Fruit fly (Drosophila melanogaster): ENCODE results near the gene Osi3.
A peak's percentile ranks its signal among the peaks of the same experiment; 100 is the strongest.

Gene Osi3

DNA sequence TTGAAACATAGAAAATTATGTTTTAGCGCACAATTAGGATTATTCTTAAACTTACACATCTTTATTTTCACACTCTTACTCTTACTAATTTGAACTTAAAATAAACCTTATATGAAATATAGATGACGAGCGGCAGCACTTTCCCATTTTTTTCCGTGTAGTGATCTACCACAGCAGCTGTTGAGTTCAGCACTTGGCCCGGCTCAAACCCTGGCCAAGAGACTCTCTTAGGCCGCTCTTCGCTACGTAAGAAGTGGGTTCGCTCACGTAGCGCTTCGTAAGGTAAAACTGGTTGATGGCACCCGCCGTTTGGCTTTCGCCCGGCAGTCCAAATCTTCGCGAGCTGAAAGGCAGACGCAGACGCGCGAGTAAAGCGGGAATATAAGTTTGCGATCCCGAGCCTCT lies 17.1 kb upstream of the Osi3 start, which contains the start of gene Osi24 (continued):
- TF ChIP-seq CG6854 (GFP tag; optimal IDR thresholded peaks at IDR 0.05) (no peak), svp (GFP tag) (peak; percentile 79), Lpt (GFP tag; optimal IDR thresholded peaks at IDR 0.05) (peak; percentile 80), Smox (GFP tag; optimal IDR thresholded peaks at IDR 0.05) (peak; percentile 64), CG11902 (GFP tag; optimal IDR thresholded peaks at IDR 0.05) (peak; percentile 38), CG7368 (GFP tag; optimal IDR thresholded peaks at IDR 0.05) (peak; percentile 77), CG6792 (GFP tag; optimal IDR thresholded peaks at IDR 0.05) (peak; percentile 72), Eip75B (GFP tag; optimal IDR thresholded peaks at IDR 0.05) (peak; percentile 80), acj6 (GFP tag; optimal IDR thresholded peaks at IDR 0.05) (peak; percentile 78), dsx (GFP tag; optimal IDR thresholded peaks at IDR 0.05; ENCODE audit: poor library complexity, severe bottlenecking) (peak; percentile 40), Eip93F (GFP tag; optimal IDR thresholded peaks at IDR 0.05) (no peak), topi (GFP tag; optimal IDR thresholded peaks at IDR 0.05) (peak; percentile 68), CG8632 (GFP tag; optimal IDR thresholded peaks at IDR 0.05) (peak; percentile 73), achi (GFP tag; optimal IDR thresholded peaks at IDR 0.05) (peak; percentile 78), salr (GFP tag; optimal IDR thresholded peaks at IDR 0.05) (peak; percentile 15 to 77), CG6808 (GFP tag; optimal IDR thresholded peaks at IDR 0.05) (peak; percentile 26), fd85E (GFP tag; optimal IDR thresholded peaks at IDR 0.05) (peak; percentile 4), Sox15 (GFP tag; optimal IDR thresholded peaks at IDR 0.05) (peak; percentile 38), Hr39 (GFP tag; optimal IDR thresholded peaks at IDR 0.05) (peak; percentile 74), spab (GFP tag; optimal IDR thresholded peaks at IDR 0.05) (peak; percentile 58), CG8119 (GFP tag; IDR thresholded peaks at IDR 0.05) (peak; percentile 92)

dm6 chr3R:6199717-6200116 lies 15.9 kb upstream of the Osi3 start:
- TF ChIP-seq dsx (GFP tag; optimal IDR thresholded peaks at IDR 0.05; ENCODE audit: poor library complexity, severe bottlenecking) (no peak), pdm3 (GFP tag; optimal IDR thresholded peaks at IDR 0.05) (peak; percentile 12), Sox102F (GFP tag; optimal IDR thresholded peaks at IDR 0.05) (no peak), CG10631 (GFP tag; optimal IDR thresholded peaks at IDR 0.05) (no peak), dac (GFP tag; optimal IDR thresholded peaks at IDR 0.05) (no peak), net (GFP tag; optimal IDR thresholded peaks at IDR 0.05) (no peak), topi (GFP tag; optimal IDR thresholded peaks at IDR 0.05) (no peak), CG6808 (GFP tag; optimal IDR thresholded peaks at IDR 0.05) (no peak), CG7368 (GFP tag; optimal IDR thresholded peaks at IDR 0.05) (no peak), cyc (GFP tag; optimal IDR thresholded peaks at IDR 0.05) (no peak), CG8319 (GFP tag; optimal IDR thresholded peaks at IDR 0.05) (no peak), ss (GFP tag; optimal IDR thresholded peaks at IDR 0.05) (no peak), Hr4 (GFP tag; optimal IDR thresholded peaks at IDR 0.05) (peak; percentile 62), Eip93F (GFP tag; optimal IDR thresholded peaks at IDR 0.05) (no peak), fkh (GFP tag; optimal IDR thresholded peaks at IDR 0.05) (no peak), acj6 (GFP tag; optimal IDR thresholded peaks at IDR 0.05) (no peak), Eip78C (GFP tag) (peak; percentile 60), esn (GFP tag; optimal IDR thresholded peaks at IDR 0.05) (no peak), CG6854 (GFP tag; optimal IDR thresholded peaks at IDR 0.05) (no peak), lz (GFP tag; optimal IDR thresholded peaks at IDR 0.05) (no peak), svp (GFP tag) (no peak), CG32006 (GFP tag; optimal IDR thresholded peaks at IDR 0.05) (peak; percentile 67), CG15336 (GFP tag; IDR thresholded peaks at IDR 0.05) (peak; percentile 39; the same call in 1 of the 2 replicates), CG1621 (tag; optimal IDR thresholded peaks at IDR 0.05) (no peak), achi (GFP tag; optimal IDR thresholded peaks at IDR 0.05) (no peak), Eip75B (GFP tag; optimal IDR thresholded peaks at IDR 0.05) (no peak), CG4318 (GFP tag; optimal IDR thresholded peaks at IDR 0.05) (peak; percentile 19)

DNA sequence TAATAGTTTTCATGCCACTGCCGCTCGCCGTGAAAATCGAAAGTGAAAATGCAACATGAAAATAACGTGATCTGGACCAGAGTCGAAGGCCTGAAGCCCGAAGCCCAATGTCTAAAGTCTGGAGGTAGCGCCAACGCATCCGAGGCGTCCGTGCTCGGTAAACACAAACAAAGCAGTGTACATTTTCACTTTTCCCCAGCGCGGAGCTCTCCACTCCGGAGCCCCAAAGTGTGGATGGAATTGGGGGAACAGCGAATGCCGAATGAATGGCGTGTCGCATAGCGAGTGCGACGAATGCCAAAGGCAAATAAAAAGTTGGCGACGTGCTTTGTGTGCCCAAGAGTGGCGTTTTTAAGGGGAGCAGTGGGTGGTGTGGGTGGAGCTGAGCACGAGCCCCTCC lies 12.6 kb upstream of the Osi3 start:
- no peak for TF ChIP-seq Smox (GFP tag; optimal IDR thresholded peaks at IDR 0.05)
- no peak for TF ChIP-seq dsx (GFP tag; optimal IDR thresholded peaks at IDR 0.05; ENCODE audit: poor library complexity, severe bottlenecking)
- no peak for TF ChIP-seq Ets21C (GFP tag; optimal IDR thresholded peaks at IDR 0.05)
- no peak for TF ChIP-seq CG10669 (GFP tag; optimal IDR thresholded peaks at IDR 0.05)
- TF ChIP-seq CG8632 (GFP tag; optimal IDR thresholded peaks at IDR 0.05) = no peak
- TF ChIP-seq esn (GFP tag; optimal IDR thresholded peaks at IDR 0.05) = no peak
- no peak for TF ChIP-seq achi (GFP tag; optimal IDR thresholded peaks at IDR 0.05)
- no peak for TF ChIP-seq CG6854 (GFP tag; optimal IDR thresholded peaks at IDR 0.05)
- no peak for TF ChIP-seq CG8319 (GFP tag; optimal IDR thresholded peaks at IDR 0.05)
- no peak for TF ChIP-seq CG31627 (GFP tag; optimal IDR thresholded peaks at IDR 0.05)
- TF ChIP-seq CG4318 (GFP tag; optimal IDR thresholded peaks at IDR 0.05) = no peak
- no peak for TF ChIP-seq Hr4 (GFP tag; optimal IDR thresholded peaks at IDR 0.05)
- TF ChIP-seq topi (GFP tag; optimal IDR thresholded peaks at IDR 0.05) = no peak
- no peak for TF ChIP-seq OdsH (GFP tag; optimal IDR thresholded peaks at IDR 0.05)
- TF ChIP-seq CG32006 (GFP tag; optimal IDR thresholded peaks at IDR 0.05) = peak; percentile 24
- no peak for TF ChIP-seq CG8119 (GFP tag; IDR thresholded peaks at IDR 0.05)
- peak; percentile 30; the same call in 1 of the 3 replicates for TF ChIP-seq eg (GFP tag; IDR thresholded peaks at IDR 0.05)
- no peak for TF ChIP-seq Ets96B (tag; optimal IDR thresholded peaks at IDR 0.05)
- TF ChIP-seq Blimp-1 (GFP tag; optimal IDR thresholded peaks at IDR 0.05) = peak; percentile 39
- peak; percentile 33 for TF ChIP-seq CG6276 (GFP tag; optimal IDR thresholded peaks at IDR 0.05)
- no peak for TF ChIP-seq CG6163 (GFP tag; IDR thresholded peaks at IDR 0.05)
- TF ChIP-seq CG7368 (GFP tag; optimal IDR thresholded peaks at IDR 0.05) = no peak
